Worm (Caenorhabditis elegans) whole organism, L2 larva: ENCODE measurements around the gene str-135.

Experiments used
- ZK546.5 ChIP-seq: sonication (generic microtip); optimal IDR thresholded peaks from 2 replicates; lab custom pipeline; 2017; ENCODE audit warnings: missing biosample characterization, missing genetic modification characterization
- egl-27 ChIP-seq: sonication (generic microtip); optimal IDR thresholded peaks from 3 replicates; lab custom pipeline; 2017; ENCODE audit warnings: missing biosample characterization, missing genetic modification reagents, missing genetic modification characterization
- elt-3 ChIP-seq: sonication (generic microtip); optimal IDR thresholded peaks from 2 replicates; lab custom pipeline; 2017; ENCODE audit warnings: missing biosample characterization, missing genetic modification characterization
- lin-13 ChIP-seq: fragments of 150-350 bp; optimal IDR thresholded peaks from 2 replicates; lab custom pipeline; 2014; ENCODE audit warnings: missing biosample characterization, missing genetic modification reagents, missing genetic modification characterization
- nhr-11 ChIP-seq: fragments of 150-350 bp; optimal IDR thresholded peaks from 2 replicates; lab custom pipeline; 2014; ENCODE audit warnings: missing biosample characterization, missing genetic modification characterization
- nhr-12 ChIP-seq: fragments of 150-350 bp; optimal IDR thresholded peaks from 2 replicates; lab custom pipeline; 2014; ENCODE audit warnings: missing biosample characterization, missing genetic modification characterization
- nhr-237 ChIP-seq: fragments of 150-350 bp; optimal IDR thresholded peaks from 2 replicates; lab custom pipeline; 2014; ENCODE audit warnings: missing biosample characterization, missing genetic modification characterization
- nhr-25 ChIP-seq: fragments of 150-350 bp; sonication (generic microtip); optimal IDR thresholded peaks from 3 replicates; lab custom pipeline; 2014; ENCODE audit warnings: missing biosample characterization, missing genetic modification characterization
- sma-3 ChIP-seq: sonication (generic microtip); optimal IDR thresholded peaks from 2 replicates; lab custom pipeline; 2016; ENCODE audit warnings: missing genetic modification reagents, missing genetic modification characterization, missing compliant biosample characterization
- unc-62 ChIP-seq: fragments of 150-350 bp; optimal IDR thresholded peaks from 2 replicates; lab custom pipeline; 2014; ENCODE audit warnings: missing biosample characterization, missing genetic modification reagents, missing genetic modification characterization
- zag-1 ChIP-seq: fragments of 150-350 bp; optimal IDR thresholded peaks from 2 replicates; lab custom pipeline; 2014; ENCODE audit warnings: missing biosample characterization, missing genetic modification characterization

DNA sequence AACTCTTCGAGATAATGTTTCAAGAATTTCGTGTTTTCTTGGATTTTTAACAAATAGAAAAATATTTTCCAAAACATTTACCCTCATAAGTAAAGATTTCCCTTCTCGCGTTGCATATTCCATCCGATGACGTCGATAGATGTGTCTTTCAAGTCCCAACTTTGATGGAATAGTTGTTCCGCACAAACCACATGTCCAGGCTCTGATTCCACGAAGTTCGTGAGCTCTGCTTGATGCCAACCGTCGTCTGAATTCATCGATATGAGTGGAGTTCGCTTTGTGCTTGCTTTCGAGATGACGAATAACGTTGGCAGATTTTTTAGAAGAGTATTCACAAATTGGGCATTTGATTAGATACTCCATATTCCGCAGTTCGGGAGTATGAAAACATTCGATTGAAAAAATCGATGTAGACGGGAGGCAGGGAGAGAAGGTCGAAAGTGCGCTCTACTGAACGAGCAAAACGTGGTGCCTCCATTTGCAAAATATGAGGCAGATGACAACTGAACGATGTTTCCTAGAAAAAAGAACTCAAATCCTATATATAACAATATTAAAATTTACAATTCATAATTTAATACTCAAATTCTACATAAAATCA, 20.4 kb upstream of the str-135 start, which contains the start of gene W02D7.6:
- no peak for TF ChIP-seq unc-62 (GFP tag; lab: Kevin White, UChicago)
- no peak for TF ChIP-seq ZK546.5 (tag; lab: Kevin White, UChicago)
- no peak for TF ChIP-seq elt-3 (tag; lab: Kevin White, UChicago)
- TF ChIP-seq nhr-25 (tag; lab: Kevin White, UChicago): no peak
- no peak for TF ChIP-seq zag-1
- TF ChIP-seq egl-27 (tag; lab: Kevin White, UChicago): no peak
- TF ChIP-seq nhr-237 (tag; lab: Kevin White, UChicago): no peak
- TF ChIP-seq lin-13 (GFP tag; lab: Kevin White, UChicago): no peak
- no peak for TF ChIP-seq sma-3 (GFP tag; lab: Kevin White, UChicago)
- no peak for TF ChIP-seq nhr-11 (tag; lab: Kevin White, UChicago)
- TF ChIP-seq nhr-12 (tag; lab: Kevin White, UChicago): no peak
